Worm (Caenorhabditis elegans): ENCODE measurements around the gene mif-4.

ce11 chrIV:6307439-6307838 is 28.4 kb downstream of the mif-4 start, which contains the start of gene csp-2:
- no peak for TF ChIP-seq egl-27 (tag; optimal IDR thresholded peaks at IDR 0.05)
- no peak for TF ChIP-seq ztf-11 (tag; optimal IDR thresholded peaks at IDR 0.05)
- no peak for TF ChIP-seq dsc-1 (tag; optimal IDR thresholded peaks at IDR 0.05)
- TF ChIP-seq lin-13 (GFP tag; optimal IDR thresholded peaks at IDR 0.05), result no peak
- TF ChIP-seq ama-1 (optimal IDR thresholded peaks at IDR 0.05), result no peak
- TF ChIP-seq efl-1 (optimal IDR thresholded peaks at IDR 0.05), result no peak
- TF ChIP-seq efl-1 (GFP tag; optimal IDR thresholded peaks at IDR 0.05 in 1 of 2), result no peak

All from whole organism, L1 larva.